Worm (Caenorhabditis elegans): ENCODE measurements around the gene F07A11.5.
A peak's percentile ranks its signal among the peaks of the same experiment; 100 is the strongest.

F07A11.5 gene

ce11 chrII:11596157-11596740, 15.9 kb upstream of the F07A11.5 start (continued):
- TF ChIP-seq hsf-1 (GFP tag; IDR thresholded peaks at IDR 0.05) (peak; percentile 92), lsl-1 (GFP tag; optimal IDR thresholded peaks at IDR 0.05) (peak; percentile 89), ztf-26 (tag; optimal IDR thresholded peaks at IDR 0.05) (no peak), aptf-3 (GFP tag; IDR thresholded peaks at IDR 0.05) (no peak), atf-7 (tag; optimal IDR thresholded peaks at IDR 0.05) (no peak), F57A8.1 (GFP tag; optimal IDR thresholded peaks at IDR 0.05) (no peak), egl-18 (GFP tag; IDR thresholded peaks at IDR 0.05) (no peak), F49E8.2 (tag; optimal IDR thresholded peaks at IDR 0.05; ENCODE audit: insufficient read depth) (peak; percentile 75), ztf-28 (GFP tag; IDR thresholded peaks at IDR 0.05) (no peak), Y79H2A.3 (GFP tag; conservative IDR thresholded peaks at IDR 0.05) (0 out of 2 replicates have a peak, but pooled peaks have one; percentile 59), Y56A3A.18 (GFP tag; IDR thresholded peaks at IDR 0.05) (no peak), F57C9.4 (tag; optimal IDR thresholded peaks at IDR 0.05) (no peak), madf-3 (GFP tag; IDR thresholded peaks at IDR 0.05) (no peak), madf-10 (tag; optimal IDR thresholded peaks at IDR 0.05) (no peak), hlh-12 (tag; optimal IDR thresholded peaks at IDR 0.05) (no peak), ztf-22 (GFP tag; optimal IDR thresholded peaks at IDR 0.05) (no peak), dpl-1 (GFP tag; optimal IDR thresholded peaks at IDR 0.05) (peak; percentile 40), tlf-1 (GFP tag; optimal IDR thresholded peaks at IDR 0.05) (peak; percentile 65), T26A5.8 (tag; optimal IDR thresholded peaks at IDR 0.05) (no peak), mcd-1 (GFP tag; IDR thresholded peaks at IDR 0.05) (peak; percentile 57; the same call in 1 of the 2 replicates), let-526 (GFP tag; IDR thresholded peaks at IDR 0.05) (no peak), cebp-2 (GFP tag; IDR thresholded peaks at IDR 0.05) (no peak), ztf-3 (GFP tag; optimal IDR thresholded peaks at IDR 0.05) (no peak), Y53G8AR.9 (GFP tag; conservative IDR thresholded peaks at IDR 0.05) (peak; percentile 64; the same call in 1 of the 2 replicates), pbrm-1 (GFP tag; IDR thresholded peaks at IDR 0.05) (peak; percentile 69; the same call in 1 of the 2 replicates), nhr-27 (tag; optimal IDR thresholded peaks at IDR 0.05) (no peak), dox-1 (GFP tag; IDR thresholded peaks at IDR 0.05) (peak; percentile 70), lin-40 (tag; optimal IDR thresholded peaks at IDR 0.05) (no peak), snpc-3.4 (tag; optimal IDR thresholded peaks at IDR 0.05) (peak; percentile 75), ztf-6 (GFP tag; IDR thresholded peaks at IDR 0.05) (no peak), F33H1.4 (GFP tag; IDR thresholded peaks at IDR 0.05) (peak; percentile 83), die-1 (tag; optimal IDR thresholded peaks at IDR 0.05) (peak; percentile 11), lin-54 (GFP tag; optimal IDR thresholded peaks at IDR 0.05) (peak; percentile 69), sdz-38 (tag; optimal IDR thresholded peaks at IDR 0.05) (no peak), F55B11.4 (tag; optimal IDR thresholded peaks at IDR 0.05; ENCODE audit: borderline replicate concordance, insufficient read depth) (no peak), B0019.2 (GFP tag; conservative IDR thresholded peaks at IDR 0.05) (no peak), pha-4 (tag; optimal IDR thresholded peaks at IDR 0.05) (no peak), sea-2 (GFP tag; IDR thresholded peaks at IDR 0.05) (no peak), ets-4 (GFP tag; optimal IDR thresholded peaks at IDR 0.05) (no peak), sptf-2 (GFP tag; optimal IDR thresholded peaks at IDR 0.05) (no peak), bed-2 (GFP tag; IDR thresholded peaks at IDR 0.05) (no peak), B0261.1 (tag; optimal IDR thresholded peaks at IDR 0.05) (no peak), let-607 (tag; optimal IDR thresholded peaks at IDR 0.05) (no peak), madf-8 (GFP tag; conservative IDR thresholded peaks at IDR 0.05) (peak; percentile 84)

Measured in whole organism, young adult.